Fruit fly (Drosophila melanogaster): ENCODE results near the gene CG17738.

DNA sequence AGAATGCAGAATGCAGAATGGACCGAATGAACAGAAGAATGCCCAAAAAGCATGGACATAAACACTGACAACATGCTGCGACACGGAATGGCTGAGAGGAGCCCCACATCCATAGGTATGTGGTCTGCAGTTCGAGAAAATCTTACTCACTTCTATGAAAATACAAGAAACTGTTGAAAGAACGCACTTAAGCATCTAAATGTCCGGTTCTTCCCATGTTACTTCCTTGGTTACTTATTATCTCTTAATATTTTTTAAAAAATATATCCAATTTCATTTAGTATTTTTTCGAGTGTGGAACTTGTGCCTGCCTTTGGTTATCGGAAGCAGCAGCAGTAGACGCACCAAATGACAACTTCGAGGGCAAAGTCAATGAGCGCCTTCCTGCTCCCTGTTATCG lies 43.5 kb downstream of the CG17738 start:
- TF ChIP-seq CG11762 (GFP tag; optimal IDR thresholded peaks at IDR 0.05; ENCODE audit: insufficient read depth) = peak; percentile 58
- peak; percentile 12 for TF ChIP-seq fd85E (GFP tag; optimal IDR thresholded peaks at IDR 0.05)
- peak; percentile 93 for TF ChIP-seq Eip78C (GFP tag)
- 0 out of 2 replicates have a peak, but pooled peaks have one; percentile 28 for TF ChIP-seq CG15336 (GFP tag; IDR thresholded peaks at IDR 0.05)
- TF ChIP-seq Smox (GFP tag; optimal IDR thresholded peaks at IDR 0.05) = peak; percentile 86
- TF ChIP-seq CG6163 (GFP tag; IDR thresholded peaks at IDR 0.05) = peak; percentile 82
- peak; percentile 77 for TF ChIP-seq dsx (GFP tag; optimal IDR thresholded peaks at IDR 0.05; ENCODE audit: poor library complexity, severe bottlenecking)
- peak; percentile 56 for TF ChIP-seq Sox15 (GFP tag; optimal IDR thresholded peaks at IDR 0.05)
- peak; percentile 69 to 73 for TF ChIP-seq ss (GFP tag; optimal IDR thresholded peaks at IDR 0.05)
